Worm (Caenorhabditis elegans): ENCODE measurements around the gene zip-1.

Gene zip-1

DNA sequence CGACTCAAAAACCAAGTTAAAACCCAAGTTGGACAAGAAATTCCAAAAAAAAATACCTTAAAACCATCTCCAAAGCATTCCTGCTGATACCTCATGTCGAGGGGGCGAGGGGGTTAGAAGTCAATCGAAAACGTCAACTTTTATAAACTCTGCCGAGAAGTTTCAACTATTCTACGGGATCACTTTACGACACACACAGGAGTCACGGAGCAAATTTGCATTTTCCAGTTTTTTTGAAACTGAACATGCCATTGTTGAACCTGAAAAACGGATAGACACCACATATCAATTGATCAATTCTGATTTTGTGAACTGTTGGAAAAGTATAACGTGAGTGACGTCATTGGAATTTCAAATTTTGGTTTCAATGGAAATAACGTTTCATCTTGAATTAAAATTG, 30.5 kb upstream of the zip-1 start, which contains the start of gene mrp-8:
Gene mrp-8, minus strand, starts transcription at position 101 of the 400 bp plus-strand sequence.
- TF ChIP-seq daf-12 (tag; optimal IDR thresholded peaks at IDR 0.05) (no peak), elt-2 (tag; optimal IDR thresholded peaks at IDR 0.05) (no peak), lsy-12 (tag; optimal IDR thresholded peaks at IDR 0.05) (no peak), fkh-2 (tag; optimal IDR thresholded peaks at IDR 0.05) (no peak), ZK546.5 (tag; optimal IDR thresholded peaks at IDR 0.05) (no peak), ztf-11 (tag; optimal IDR thresholded peaks at IDR 0.05) (no peak), elt-1 (tag; optimal IDR thresholded peaks at IDR 0.05) (no peak), aly-2 (tag; optimal IDR thresholded peaks at IDR 0.05) (no peak), pqm-1 (tag; optimal IDR thresholded peaks at IDR 0.05) (no peak), elt-3 (tag; optimal IDR thresholded peaks at IDR 0.05) (no peak), nhr-25 (tag; optimal IDR thresholded peaks at IDR 0.05) (no peak), ceh-9 (tag; optimal IDR thresholded peaks at IDR 0.05) (no peak), lin-15B (tag; optimal IDR thresholded peaks at IDR 0.05) (no peak), lin-39 (tag; optimal IDR thresholded peaks at IDR 0.05) (no peak), nhr-11 (tag; optimal IDR thresholded peaks at IDR 0.05) (no peak), nhr-12 (tag; optimal IDR thresholded peaks at IDR 0.05) (no peak), nhr-76 (tag; optimal IDR thresholded peaks at IDR 0.05) (no peak), egl-27 (tag; optimal IDR thresholded peaks at IDR 0.05) (no peak), nhr-43 (tag; optimal IDR thresholded peaks at IDR 0.05; ENCODE audit: poor library complexity, severe bottlenecking) (no peak)

DNA sequence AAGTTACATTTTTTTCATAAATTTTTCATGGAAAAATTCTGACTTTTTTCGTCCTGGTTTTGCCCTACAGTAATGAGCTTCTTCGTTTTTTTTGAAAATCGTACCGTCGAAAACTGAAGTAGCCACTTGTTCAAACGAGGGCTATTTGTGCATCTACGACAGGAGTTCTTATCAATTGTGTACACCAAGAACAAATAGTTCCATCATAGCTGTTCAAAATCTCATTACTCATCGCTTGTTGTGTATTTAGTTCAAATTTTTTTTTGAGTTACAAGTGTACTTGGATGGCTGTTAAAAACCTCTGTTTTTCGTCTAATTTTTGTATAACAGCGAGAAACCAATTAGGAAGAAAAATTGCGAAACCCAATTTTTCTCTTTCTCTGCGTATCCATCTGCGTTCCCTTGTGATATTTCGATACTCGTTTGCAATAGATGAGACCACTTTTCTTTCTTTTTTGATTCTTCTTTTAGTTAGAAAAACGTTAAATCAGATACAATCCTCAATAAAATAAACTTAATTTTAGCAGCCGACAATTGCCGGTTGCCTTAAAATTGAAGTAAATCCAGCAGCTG, 28.7 kb upstream of the zip-1 start:
- TF ChIP-seq ceh-16 (tag; optimal IDR thresholded peaks at IDR 0.05) (no peak), nhr-28 (tag; optimal IDR thresholded peaks at IDR 0.05) (no peak), ceh-9 (tag; optimal IDR thresholded peaks at IDR 0.05) (no peak), pha-4 (tag; optimal IDR thresholded peaks at IDR 0.05) (peak; percentile 66)

DNA sequence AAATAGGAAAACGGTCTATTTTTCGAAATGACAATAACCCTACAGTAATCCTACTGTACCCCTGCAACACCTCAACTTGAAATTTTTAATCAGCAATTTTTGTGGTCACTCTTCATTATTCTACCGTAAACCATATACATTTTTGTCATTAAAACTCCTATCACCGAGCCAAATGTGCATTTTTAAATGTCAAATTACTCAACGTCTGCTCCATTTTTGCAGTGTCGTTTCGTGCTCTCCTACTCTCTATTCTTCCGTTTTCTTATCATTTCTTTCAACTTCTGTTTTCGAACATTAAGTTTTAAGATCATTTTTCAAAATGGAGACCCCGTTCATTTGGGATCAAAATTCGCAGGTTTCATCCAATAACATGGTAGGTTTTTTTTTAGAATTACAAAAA, 26.1 kb upstream of the zip-1 start, which contains the start of gene pqn-92:
Gene pqn-92, plus strand, starts transcription at position 307 of the 400 bp plus-strand sequence.
- TF ChIP-seq elt-2 (tag; optimal IDR thresholded peaks at IDR 0.05) = peak; percentile 55
- no peak for TF ChIP-seq unc-39 (tag; optimal IDR thresholded peaks at IDR 0.05)

DNA sequence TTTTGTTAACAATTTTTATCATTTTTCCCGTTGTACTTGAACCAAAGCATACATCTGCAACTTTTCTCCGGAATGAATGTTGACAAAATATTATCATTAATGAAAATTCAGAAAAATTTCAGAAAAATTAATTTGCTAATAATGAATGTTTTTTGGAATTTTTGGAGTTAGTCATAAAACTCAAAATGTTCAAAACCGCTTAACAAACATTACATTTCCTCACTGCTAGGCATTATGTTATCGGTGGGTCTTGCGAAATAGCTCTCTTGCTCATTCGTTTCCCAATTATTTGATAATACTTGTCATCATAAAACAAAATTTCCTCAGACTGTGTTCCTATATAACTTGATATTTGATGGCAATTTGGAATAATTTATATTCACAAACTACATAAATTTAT, 20.7 kb upstream of the zip-1 start, which contains the start of gene Y75B8A.39:
Gene Y75B8A.39, plus strand, starts transcription at position 301 of the 400 bp plus-strand sequence.
- no peak for TF ChIP-seq nhr-28 (tag; optimal IDR thresholded peaks at IDR 0.05)

- no peak for TF ChIP-seq daf-12 (tag; optimal IDR thresholded peaks at IDR 0.05)
- TF ChIP-seq fkh-10 (GFP tag; optimal IDR thresholded peaks at IDR 0.05) = no peak
- no peak for TF ChIP-seq egl-27 (tag; optimal IDR thresholded peaks at IDR 0.05)
- TF ChIP-seq nhr-77 (tag; optimal IDR thresholded peaks at IDR 0.05) = no peak
- no peak for TF ChIP-seq zag-1 (tag; optimal IDR thresholded peaks at IDR 0.05)
- no peak for TF ChIP-seq nhr-23 (tag; optimal IDR thresholded peaks at IDR 0.05)
- TF ChIP-seq ceh-28 (tag; optimal IDR thresholded peaks at IDR 0.05) = no peak
- TF ChIP-seq unc-62 (GFP tag; optimal IDR thresholded peaks at IDR 0.05) = no peak
These were observed 18.4 kb upstream of the zip-1 start, which contains the start of gene Y75B8A.37 for ce11 chrIII:12315179-12315578. TSS of gene Y75B8A.37 (plus strand) at chrIII:12315479.

DNA sequence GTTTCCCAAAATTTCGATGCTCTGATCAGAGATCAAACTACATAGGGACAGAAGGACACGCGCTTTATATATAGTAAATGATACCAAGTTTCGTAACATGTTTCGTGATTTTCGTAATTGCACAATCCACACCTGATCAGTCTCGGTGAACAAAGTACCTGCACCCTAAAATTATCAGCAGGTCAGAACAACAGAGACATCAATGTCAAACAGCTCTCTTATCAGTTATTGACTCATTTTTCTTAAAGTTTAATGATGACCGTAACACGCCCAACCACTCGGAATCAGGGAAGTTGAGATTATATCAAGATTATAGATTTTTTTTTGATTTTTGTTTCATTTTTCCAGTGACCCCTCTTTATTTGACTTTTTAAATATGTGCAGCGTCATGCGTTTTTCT, 16.1 kb upstream of the zip-1 start:
- TF ChIP-seq aly-2 (tag; optimal IDR thresholded peaks at IDR 0.05) (no peak), mml-1 (tag; optimal IDR thresholded peaks at IDR 0.05) (no peak), daf-12 (tag; optimal IDR thresholded peaks at IDR 0.05) (no peak), ceh-82 (tag; optimal IDR thresholded peaks at IDR 0.05) (no peak), elt-1 (tag; optimal IDR thresholded peaks at IDR 0.05) (no peak), ZK546.5 (tag; optimal IDR thresholded peaks at IDR 0.05) (no peak), hmg-11 (tag; optimal IDR thresholded peaks at IDR 0.05) (no peak), pqm-1 (tag; optimal IDR thresholded peaks at IDR 0.05) (peak; percentile 88), unc-62 (GFP tag; optimal IDR thresholded peaks at IDR 0.05) (no peak), fos-1 (tag; optimal IDR thresholded peaks at IDR 0.05) (no peak), eor-1 (tag; optimal IDR thresholded peaks at IDR 0.05) (no peak), lin-39 (tag; optimal IDR thresholded peaks at IDR 0.05) (no peak), unc-39 (tag; optimal IDR thresholded peaks at IDR 0.05) (no peak), nhr-237 (tag; optimal IDR thresholded peaks at IDR 0.05) (no peak), ztf-4 (tag; optimal IDR thresholded peaks at IDR 0.05) (no peak), tbx-2 (tag; optimal IDR thresholded peaks at IDR 0.05) (no peak), nhr-43 (tag; optimal IDR thresholded peaks at IDR 0.05; ENCODE audit: poor library complexity, severe bottlenecking) (no peak), lsy-12 (tag; optimal IDR thresholded peaks at IDR 0.05) (no peak), jun-1 (tag; optimal IDR thresholded peaks at IDR 0.05) (peak; percentile 83), nhr-28 (tag; optimal IDR thresholded peaks at IDR 0.05) (no peak), ceh-28 (tag; optimal IDR thresholded peaks at IDR 0.05) (no peak), sea-2 (GFP tag; optimal IDR thresholded peaks at IDR 0.05) (no peak), ztf-11 (tag; optimal IDR thresholded peaks at IDR 0.05) (no peak), ama-1 (optimal IDR thresholded peaks at IDR 0.05) (no peak), elt-2 (tag; optimal IDR thresholded peaks at IDR 0.05) (peak; percentile 91), R02D3.7 (tag; optimal IDR thresholded peaks at IDR 0.05) (no peak), nhr-12 (tag; optimal IDR thresholded peaks at IDR 0.05) (no peak), fkh-2 (tag; optimal IDR thresholded peaks at IDR 0.05) (no peak), pha-4 (tag; optimal IDR thresholded peaks at IDR 0.05) (peak; percentile 11), zag-1 (tag; optimal IDR thresholded peaks at IDR 0.05) (no peak)
